Worm (Caenorhabditis elegans): Measurements from ENCODE around the gene best-20.

DNA sequence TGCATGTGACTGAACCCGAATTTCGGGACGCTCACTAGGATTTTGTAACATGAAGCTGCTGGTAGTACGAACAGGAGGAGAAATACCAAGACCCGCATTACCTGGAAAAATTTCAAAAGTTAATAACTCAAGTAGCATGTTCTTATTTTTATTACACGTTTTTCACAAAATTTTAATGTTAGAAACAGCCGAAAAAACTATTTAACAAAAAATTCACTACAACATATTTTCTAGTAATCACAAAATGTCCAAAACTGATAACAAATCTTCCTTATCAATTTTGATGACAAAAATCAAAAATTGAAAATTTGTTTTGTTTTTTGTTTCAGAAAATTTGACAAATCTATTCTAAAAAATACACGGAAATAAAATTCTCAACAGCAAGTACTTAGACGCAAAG is 5.0 kb upstream of the best-20 start, which contains the start of gene ugt-45:
- no peak for TF ChIP-seq blmp-1 (tag; optimal IDR thresholded peaks at IDR 0.05)
- TF ChIP-seq unc-39 (tag; optimal IDR thresholded peaks at IDR 0.05) = no peak

All from whole organism, mixed stage, embryonic.